Worm (Caenorhabditis elegans) whole organism, L4 larva: ENCODE results near the gene K02F3.12.
A peak's percentile ranks its signal among the peaks of the same experiment; 100 is the strongest.

ENCODE experiments used
- D1046.2 ChIP-seq: fragments of 200-800 bp; sonication (Bioruptor generic); IDR thresholded peaks from 2 replicates; pipeline ENCODE4 v1.3.6; 2022; ENCODE audit warnings: missing genetic modification characterization, missing compliant biosample characterization
- F44E2.7 ChIP-seq: fragments of 200-800 bp; sonication (Bioruptor generic); IDR thresholded peaks from 2 replicates; pipeline ENCODE4 v2.1.2; 2022; ENCODE audit warnings: missing genetic modification characterization, missing compliant biosample characterization
- F49E8.2 ChIP-seq: sonication (generic microtip); optimal IDR thresholded peaks from 2 replicates; lab custom pipeline; 2016; ENCODE audit warnings: missing compliant biosample characterization, mild to moderate bottlenecking, missing genetic modification characterization, borderline replicate concordance
- T20F7.1 ChIP-seq: fragments of 200-800 bp; sonication (Bioruptor generic); optimal IDR thresholded peaks from 2 replicates; lab custom pipeline; 2018; ENCODE audit warnings: mild to moderate bottlenecking, missing genetic modification characterization, missing compliant biosample characterization
- T26A8.4 ChIP-seq: fragments of 200-800 bp; sonication (Bioruptor generic); IDR thresholded peaks from 2 replicates; pipeline ENCODE4 v1.3.6; 2022; ENCODE audit warnings: missing genetic modification characterization, missing compliant biosample characterization
- Y105C5A.15 ChIP-seq: fragments of 200-800 bp; sonication (Bioruptor generic); IDR thresholded peaks from 2 replicates; pipeline ENCODE4 v1.3.6; 2022; ENCODE audit warnings: missing genetic modification characterization, missing compliant biosample characterization
- Y5F2A.4 ChIP-seq: fragments of 200-800 bp; sonication (Bioruptor generic); optimal IDR thresholded peaks from 2 replicates; lab custom pipeline; 2018; ENCODE audit warnings: mild to moderate bottlenecking, missing genetic modification characterization, missing compliant biosample characterization
- ZK337.2 ChIP-seq: fragments of 200-800 bp; sonication (Bioruptor generic); IDR thresholded peaks from 2 replicates; pipeline ENCODE4 v1.3.6; 2022; ENCODE audit warnings: missing genetic modification reagents, missing genetic modification characterization, missing compliant biosample characterization
- aha-1 ChIP-seq: fragments of 150-350 bp; peaks from one replicate; lab custom pipeline; 2014; ENCODE audit warnings: missing biosample characterization, missing genetic modification characterization
- aly-2 ChIP-seq: sonication (generic microtip); optimal IDR thresholded peaks from 2 replicates; lab custom pipeline; 2018; ENCODE audit warnings: missing biosample characterization, missing genetic modification characterization
- ama-1 ChIP-seq: fragments of 150-350 bp; optimal IDR thresholded peaks from 2 replicates; lab custom pipeline; 2014; ENCODE audit warnings: inconsistent platforms, mixed read lengths
- ceh-32 ChIP-seq: sonication (generic microtip); optimal IDR thresholded peaks from 2 replicates; lab custom pipeline; 2016; ENCODE audit warnings: mild to moderate bottlenecking, missing genetic modification characterization, missing compliant biosample characterization; ENCODE audit not compliant: poor library complexity
- ceh-62 ChIP-seq: sonication (generic microtip); optimal IDR thresholded peaks from 2 replicates; lab custom pipeline; 2017; ENCODE audit warnings: missing biosample characterization, missing genetic modification characterization
- cey-2 ChIP-seq: sonication (generic microtip); optimal IDR thresholded peaks from 3 replicates; lab custom pipeline; 2017; ENCODE audit warnings: missing genetic modification characterization, mild to moderate bottlenecking, missing compliant biosample characterization, antibody characterized with exemption, borderline replicate concordance; ENCODE audit not compliant: insufficient read depth
- ctbp-1 ChIP-seq: fragments of 200-800 bp; sonication (Bioruptor generic); IDR thresholded peaks from 2 replicates; pipeline ENCODE4 v1.3.6; 2022; ENCODE audit warnings: missing genetic modification reagents, missing genetic modification characterization, missing compliant biosample characterization
- dmd-6 ChIP-seq: fragments of 200-800 bp; sonication (Bioruptor generic); IDR thresholded peaks from 2 replicates; pipeline ENCODE4 v1.3.6; 2022; ENCODE audit warnings: missing genetic modification reagents, missing genetic modification characterization, missing compliant biosample characterization
- dmd-9 ChIP-seq: fragments of 200-800 bp; sonication (Bioruptor generic); IDR thresholded peaks from 2 replicates; pipeline ENCODE4 v1.3.6; 2022; ENCODE audit warnings: missing genetic modification reagents, missing genetic modification characterization, missing compliant biosample characterization
- dpl-1 ChIP-seq: fragments of 150-350 bp; optimal IDR thresholded peaks from 2 replicates; lab custom pipeline; 2014; ENCODE audit warnings: missing biosample characterization, missing genetic modification reagents, missing genetic modification characterization
- duxl-1 ChIP-seq: sonication (generic microtip); optimal IDR thresholded peaks from 2 replicates; lab custom pipeline; 2016; ENCODE audit warnings: mild to moderate bottlenecking, missing genetic modification characterization, moderate library complexity, missing compliant biosample characterization; ENCODE audit not compliant: poor library complexity
- dve-1 ChIP-seq: sonication (generic microtip); optimal IDR thresholded peaks from 2 replicates; lab custom pipeline; 2017; ENCODE audit warnings: antibody characterized with exemption, mild to moderate bottlenecking, missing genetic modification characterization, missing compliant biosample characterization; ENCODE audit not compliant: insufficient read depth
- egl-43 ChIP-seq: fragments of 200-800 bp; sonication (Bioruptor generic); IDR thresholded peaks from 2 replicates; pipeline ENCODE4 v1.3.6; 2022; ENCODE audit warnings: missing genetic modification reagents, missing genetic modification characterization, missing compliant biosample characterization
- gei-8 ChIP-seq: fragments of 200-800 bp; sonication (Bioruptor generic); optimal IDR thresholded peaks from 2 replicates; lab custom pipeline; 2018; ENCODE audit warnings: mild to moderate bottlenecking, missing genetic modification characterization, missing compliant biosample characterization
- hmg-1.1 ChIP-seq: fragments of 200-800 bp; sonication (Bioruptor generic); IDR thresholded peaks from 2 replicates; pipeline ENCODE4 v1.3.6; 2022; ENCODE audit warnings: missing genetic modification reagents, missing genetic modification characterization, missing compliant biosample characterization
- jun-1 ChIP-seq: fragments of 150-350 bp; optimal IDR thresholded peaks from 2 replicates; lab custom pipeline; 2014; ENCODE audit warnings: missing biosample characterization, missing genetic modification reagents, missing genetic modification characterization
- lin-13 ChIP-seq: fragments of 150-350 bp; optimal IDR thresholded peaks from 2 replicates; lab custom pipeline; 2014; ENCODE audit warnings: missing biosample characterization, missing genetic modification reagents, missing genetic modification characterization
- lin-15B ChIP-seq: fragments of 150-350 bp; sonication (generic microtip); optimal IDR thresholded peaks from 3 replicates; lab custom pipeline; 2014; ENCODE audit warnings: missing biosample characterization, missing genetic modification characterization
- madf-5 ChIP-seq, 2 experiments: fragments of 200-800 bp; sonication (Bioruptor generic); IDR thresholded peaks; 2 replicates each; pipeline ENCODE4 v1.3.6; 2022; ENCODE audit warnings: missing compliant biosample characterization in 2 of 2, missing genetic modification characterization in 2 of 2
- mep-1 ChIP-seq: fragments of 150-350 bp; sonication (generic microtip); optimal IDR thresholded peaks from 3 replicates; lab custom pipeline; 2014; ENCODE audit warnings: missing biosample characterization, missing genetic modification characterization
- mes-2 ChIP-seq: sonication (generic microtip); optimal IDR thresholded peaks from 2 replicates; lab custom pipeline; 2016; ENCODE audit warnings: missing genotype, mild to moderate bottlenecking, missing genetic modification characterization, missing compliant biosample characterization; ENCODE audit not compliant: poor library complexity, severe bottlenecking
- nhr-10 ChIP-seq: fragments of 150-350 bp; optimal IDR thresholded peaks from 2 replicates; lab custom pipeline; 2014; ENCODE audit warnings: missing biosample characterization, missing genetic modification characterization
- nhr-111 ChIP-seq: fragments of 200-800 bp; sonication (Bioruptor generic); optimal IDR thresholded peaks from 2 replicates; lab custom pipeline; 2018; ENCODE audit warnings: mild to moderate bottlenecking, missing genetic modification characterization, missing compliant biosample characterization
- nhr-237 ChIP-seq: sonication (generic microtip); optimal IDR thresholded peaks from 2 replicates; lab custom pipeline; 2017; ENCODE audit warnings: missing biosample characterization, missing genetic modification characterization
- nhr-48 ChIP-seq: sonication (generic microtip); optimal IDR thresholded peaks from 2 replicates; lab custom pipeline; 2016; ENCODE audit warnings: mild to moderate bottlenecking, missing genetic modification characterization, missing compliant biosample characterization
- php-3 ChIP-seq: fragments of 200-800 bp; sonication (Bioruptor generic); IDR thresholded peaks from 2 replicates; pipeline ENCODE4 v1.3.6; 2022; ENCODE audit warnings: missing genetic modification reagents, missing genetic modification characterization, missing compliant biosample characterization
- saeg-2 ChIP-seq: fragments of 200-800 bp; sonication (Bioruptor generic); IDR thresholded peaks from 2 replicates; pipeline ENCODE4 v1.3.6; 2022; ENCODE audit warnings: missing genetic modification reagents, missing genetic modification characterization, missing compliant biosample characterization
- set-16 ChIP-seq: fragments of 200-800 bp; sonication (Bioruptor generic); IDR thresholded peaks from 2 replicates; pipeline ENCODE4 v1.3.6; 2022; ENCODE audit warnings: missing genetic modification reagents, missing genetic modification characterization, missing compliant biosample characterization
- tag-97 ChIP-seq: fragments of 200-800 bp; sonication (Bioruptor generic); IDR thresholded peaks from 2 replicates; pipeline ENCODE4 v1.3.6; 2022; ENCODE audit warnings: missing genetic modification characterization, missing compliant biosample characterization
- tra-1 ChIP-seq: fragments of 200-800 bp; sonication (Bioruptor generic); IDR thresholded peaks from 2 replicates; pipeline ENCODE4 v1.3.6; 2022; ENCODE audit warnings: missing genetic modification reagents, missing genetic modification characterization, missing compliant biosample characterization
- unc-62 ChIP-seq, 3 experiments: fragments of 150-350 bp in 1 of 3; sonication (generic microtip); optimal IDR thresholded peaks in 2 of 3; peaks in 1 of 3; 1 replicate in 1 of 3; 2 replicates in 2 of 3; lab custom pipeline; 2014 to 2017; ENCODE audit warnings: missing biosample characterization in 3 of 3, missing genetic modification characterization in 3 of 3, missing genetic modification reagents in 3 of 3, missing genotype in 1 of 3
- vab-7 ChIP-seq: fragments of 200-800 bp; sonication (Bioruptor generic); IDR thresholded peaks from 2 replicates; pipeline ENCODE4 v1.3.6; 2022; ENCODE audit warnings: missing genetic modification reagents, missing genetic modification characterization, missing compliant biosample characterization
- zag-1 ChIP-seq: fragments of 150-350 bp; optimal IDR thresholded peaks from 2 replicates; lab custom pipeline; 2014; ENCODE audit warnings: missing biosample characterization, missing genetic modification characterization
- zfp-2 ChIP-seq: sonication (generic microtip); optimal IDR thresholded peaks from 2 replicates; lab custom pipeline; 2016; ENCODE audit warnings: mild to moderate bottlenecking, missing genetic modification characterization, missing compliant biosample characterization
- zfp-3 ChIP-seq: fragments of 200-800 bp; sonication (Bioruptor generic); conservative IDR thresholded peaks from 2 replicates; pipeline ENCODE4 v1.3.6; 2022; ENCODE audit warnings: missing genetic modification reagents, missing genetic modification characterization, missing compliant biosample characterization

The K02F3.12 gene

ce11 chrIII:834443-834815 lies 21.9 kb upstream of the K02F3.12 start:
- TF ChIP-seq ctbp-1, result no peak
- TF ChIP-seq duxl-1 (tag; lab: Kevin White, UChicago), result peak; percentile 8
- TF ChIP-seq madf-5 (GFP tag; IDR thresholded peaks at IDR 0.05; lab: Robert Waterston, UW), result 0 out of 4 replicates have a peak, but pooled peaks of 1 of the 2 experiments have one; percentile 31
- TF ChIP-seq dmd-6, result no peak
- peak; percentile 23 for TF ChIP-seq mes-2 (tag; lab: Kevin White, UChicago)
- 0 out of 2 replicates have a peak, but pooled peaks have one; percentile 56 for TF ChIP-seq egl-43 (GFP tag; lab: Robert Waterston, UW)
- 0 out of 2 replicates have a peak, but pooled peaks have one; percentile 2 for TF ChIP-seq ZK337.2 (GFP tag; lab: Robert Waterston, UW)
- peak; percentile 48; the same call in 1 of the 2 replicates for TF ChIP-seq T26A8.4
- TF ChIP-seq dmd-9 (GFP tag; lab: Robert Waterston, UW), result 0 out of 2 replicates have a peak, but pooled peaks have one; percentile 8
- peak; percentile 97 for TF ChIP-seq aha-1 (tag; lab: Kevin White, UChicago)
- no peak for TF ChIP-seq zfp-3 (GFP tag; lab: Robert Waterston, UW)
- TF ChIP-seq dve-1 (tag; lab: Kevin White, UChicago), result peak; percentile 9
- 0 out of 2 replicates have a peak, but pooled peaks have one; percentile 13 for TF ChIP-seq hmg-1.1
- no peak for TF ChIP-seq nhr-237
- no peak for TF ChIP-seq T20F7.1 (GFP tag; lab: Kevin White, UChicago)
- no peak for TF ChIP-seq ceh-32
- TF ChIP-seq php-3 (GFP tag; lab: Robert Waterston, UW), result 0 out of 2 replicates have a peak, but pooled peaks have one; percentile 23
- TF ChIP-seq set-16 (GFP tag; lab: Robert Waterston, UW), result peak; percentile 90
- no peak for TF ChIP-seq dpl-1 (GFP tag; lab: Kevin White, UChicago)

ce11 chrIII:835208-835607 lies 21.2 kb upstream of the K02F3.12 start:
- peak in 1 of 2 experiments; percentile 85 for TF ChIP-seq unc-62 (GFP tag; optimal IDR thresholded peaks at IDR 0.05 in 1 of 2; lab: Kevin White, UChicago)
- no peak for TF ChIP-seq unc-62 (tag; optimal IDR thresholded peaks at IDR 0.05; lab: Kevin White, UChicago)
- no peak for TF ChIP-seq zag-1 (tag; lab: Kevin White, UChicago)
- no peak for TF ChIP-seq aly-2 (tag; lab: Kevin White, UChicago)
- no peak for TF ChIP-seq lin-13 (GFP tag; lab: Kevin White, UChicago)
- TF ChIP-seq F49E8.2, result no peak
- peak; percentile 92 for TF ChIP-seq ama-1
- TF ChIP-seq mes-2 (tag; lab: Kevin White, UChicago), result peak; percentile 42
- TF ChIP-seq aha-1 (tag; lab: Kevin White, UChicago), result peak; percentile 88
- TF ChIP-seq lin-15B, result no peak
- no peak for TF ChIP-seq zfp-2 (tag; lab: Kevin White, UChicago)

- TF ChIP-seq hmg-1.1 (peak; percentile 80), zfp-2 (tag; lab: Kevin White, UChicago) (peak; percentile 39), jun-1 (tag; lab: Kevin White, UChicago) (peak; percentile 94), nhr-48 (tag; lab: Kevin White, UChicago) (peak; percentile 72), D1046.2 (GFP tag; lab: Robert Waterston, UW) (peak; percentile 91), lin-13 (GFP tag; lab: Kevin White, UChicago) (peak; percentile 49), ceh-62 (tag; lab: Kevin White, UChicago) (no peak), saeg-2 (GFP tag; lab: Robert Waterston, UW) (peak; percentile 88), nhr-10 (peak; percentile 93), vab-7 (GFP tag; lab: Robert Waterston, UW) (peak; percentile 93; the same call in 1 of the 2 replicates), dve-1 (tag; lab: Kevin White, UChicago) (peak; percentile 86), tra-1 (GFP tag; lab: Robert Waterston, UW) (peak; percentile 93), Y105C5A.15 (GFP tag; lab: Robert Waterston, UW) (peak; percentile 99), F49E8.2 (no peak), aha-1 (tag; lab: Kevin White, UChicago) (peak; percentile 99), set-16 (GFP tag; lab: Robert Waterston, UW) (peak; percentile 60), unc-62 (GFP tag; optimal IDR thresholded peaks at IDR 0.05 in 1 of 2; lab: Kevin White, UChicago) (no peak), unc-62 (tag; optimal IDR thresholded peaks at IDR 0.05; lab: Kevin White, UChicago) (no peak), cey-2 (tag; lab: Kevin White, UChicago) (no peak), tag-97 (GFP tag; lab: Robert Waterston, UW) (peak; percentile 74; the same call in 1 of the 2 replicates), mes-2 (tag; lab: Kevin White, UChicago) (peak; percentile 77), Y5F2A.4 (GFP tag; lab: Kevin White, UChicago) (peak; percentile 91), gei-8 (GFP tag; lab: Kevin White, UChicago) (peak; percentile 96), F44E2.7 (GFP tag; lab: Robert Waterston, UW) (0 out of 2 replicates have a peak, but pooled peaks have one; percentile 58), php-3 (GFP tag; lab: Robert Waterston, UW) (peak; percentile 94), nhr-111 (GFP tag; lab: Kevin White, UChicago) (peak; percentile 99), mep-1 (tag; lab: Kevin White, UChicago) (peak; percentile 94), T26A8.4 (peak; percentile 98)
These were observed 20.6 kb upstream of the K02F3.12 start for ce11 chrIII:835713-836278.
